Fruit fly (Drosophila melanogaster): ENCODE measurements around the gene CG9902.
A peak's percentile ranks its signal among the peaks of the same experiment; 100 is the strongest.

CG9902 gene

dm6 chrX:16547390-16547789 lies at the start of gene CG9902 (continued):
- TF ChIP-seq disco-r (GFP tag; optimal IDR thresholded peaks at IDR 0.05) (no peak), dysf (GFP tag; IDR thresholded peaks at IDR 0.05) (no peak), CG3407 (GFP tag; optimal IDR thresholded peaks at IDR 0.05) (no peak), CG13287 (GFP tag; IDR thresholded peaks at IDR 0.05; ENCODE audit: partially characterized antibody) (peak; percentile 90), Ptx1 (GFP tag; IDR thresholded peaks at IDR 0.05) (no peak), en (GFP tag; optimal IDR thresholded peaks at IDR 0.05) (no peak), Pdp1 (GFP tag; optimal IDR thresholded peaks at IDR 0.05) (peak; percentile 7 to 73), CG8388 (GFP tag; optimal IDR thresholded peaks at IDR 0.05) (no peak), Hmr (GFP tag; optimal IDR thresholded peaks at IDR 0.05) (peak; percentile 74), Ada2b (GFP tag; IDR thresholded peaks at IDR 0.05) (no peak), Lpt (GFP tag; optimal IDR thresholded peaks at IDR 0.05) (no peak), unc-4 (GFP tag; IDR thresholded peaks at IDR 0.05; ENCODE audit: partially characterized antibody) (peak; percentile 76), Doc2 (GFP tag; IDR thresholded peaks at IDR 0.05) (no peak), shn (GFP tag; optimal IDR thresholded peaks at IDR 0.05) (no peak), CG14710 (tag; optimal IDR thresholded peaks at IDR 0.05) (peak; percentile 75), sqz (GFP tag; optimal IDR thresholded peaks at IDR 0.05) (no peak), bigmax (GFP tag; optimal IDR thresholded peaks at IDR 0.05) (no peak), maf-S (GFP tag; optimal IDR thresholded peaks at IDR 0.05) (no peak), CG6272 (GFP tag; IDR thresholded peaks at IDR 0.05) (no peak), ind (GFP tag; optimal IDR thresholded peaks at IDR 0.05) (no peak), CG5245 (GFP tag; optimal IDR thresholded peaks at IDR 0.05) (no peak), Mad (GFP tag; optimal IDR thresholded peaks at IDR 0.05) (peak; percentile 13), CG32772 (GFP tag; IDR thresholded peaks at IDR 0.05) (no peak), Eip74EF (GFP tag; optimal IDR thresholded peaks at IDR 0.05) (no peak), exex (tag; optimal IDR thresholded peaks at IDR 0.05) (peak; percentile 10), cg (GFP tag; optimal IDR thresholded peaks at IDR 0.05) (no peak), Meics (GFP tag; optimal IDR thresholded peaks at IDR 0.05) (no peak), Asciz (GFP tag; optimal IDR thresholded peaks at IDR 0.05) (no peak), croc (GFP tag; conservative IDR thresholded peaks at IDR 0.05) (no peak), CG10543 (GFP tag; optimal IDR thresholded peaks at IDR 0.05) (peak; percentile 6), sisA (GFP tag; IDR thresholded peaks at IDR 0.05) (no peak), CG3163 (GFP tag; optimal IDR thresholded peaks at IDR 0.05) (peak; percentile 25), CoRest (tag; optimal IDR thresholded peaks at IDR 0.05) (peak; percentile 53), CG3995 (GFP tag; optimal IDR thresholded peaks at IDR 0.05) (no peak), tin (GFP tag; optimal IDR thresholded peaks at IDR 0.05) (no peak), CG7786 (GFP tag; optimal IDR thresholded peaks at IDR 0.05) (no peak), Dad (GFP tag; optimal IDR thresholded peaks at IDR 0.05) (peak; percentile 36), Deaf1 (tag; optimal IDR thresholded peaks at IDR 0.05) (no peak), pum (GFP tag; optimal IDR thresholded peaks at IDR 0.05) (no peak), Hr3 (GFP tag; optimal IDR thresholded peaks at IDR 0.05) (no peak), Tbp (GFP tag; optimal IDR thresholded peaks at IDR 0.05) (no peak), oc (tag; optimal IDR thresholded peaks at IDR 0.05) (no peak), Optix (GFP tag; IDR thresholded peaks at IDR 0.05) (no peak), CG12155 (GFP tag; optimal IDR thresholded peaks at IDR 0.05) (peak; percentile 15), CG11456 (GFP tag; IDR thresholded peaks at IDR 0.05) (no peak), CG32767 (GFP tag; IDR thresholded peaks at IDR 0.05) (no peak), trh (GFP tag; optimal IDR thresholded peaks at IDR 0.05) (no peak), wek (GFP tag; optimal IDR thresholded peaks at IDR 0.05) (no peak), Mes4 (GFP tag; optimal IDR thresholded peaks at IDR 0.05) (no peak), yki (optimal IDR thresholded peaks at IDR 0.05) (no peak), Sry-δ (GFP tag; optimal IDR thresholded peaks at IDR 0.05) (peak; percentile 82), CG8281 (tag; optimal IDR thresholded peaks at IDR 0.05) (no peak), Drgx (GFP tag; IDR thresholded peaks at IDR 0.05) (no peak)
